Fruit fly (Drosophila melanogaster): ENCODE measurements around the gene milt.

Gene milt

DNA sequence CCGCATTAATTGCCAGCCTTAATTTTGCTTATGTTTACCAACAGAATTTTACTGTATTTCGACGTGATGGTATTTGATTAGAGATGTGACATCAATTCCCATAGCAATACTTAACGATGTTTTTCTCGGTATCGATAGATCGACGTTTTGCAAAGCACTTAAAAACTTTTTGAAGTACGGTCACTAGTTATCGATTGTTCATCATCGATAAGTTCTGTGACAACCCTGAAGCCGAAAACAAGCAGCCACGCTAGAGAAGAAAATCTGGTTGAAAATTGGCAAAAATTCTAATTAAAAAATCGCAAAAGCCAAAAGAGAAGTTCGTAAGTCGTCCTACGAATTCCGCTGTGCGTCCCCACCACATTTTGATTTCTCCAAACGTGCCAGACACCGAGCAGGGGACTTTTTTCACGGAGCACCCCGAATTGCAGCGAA, 5.1 kb upstream of the milt start, which contains the start of the genes Rab30 and Caper (continued):
- TF ChIP-seq Usf (GFP tag; optimal IDR thresholded peaks at IDR 0.05) (no peak), CG1832 (GFP tag; optimal IDR thresholded peaks at IDR 0.05) (no peak), pan (optimal IDR thresholded peaks at IDR 0.05) (no peak), pan (GFP tag; optimal IDR thresholded peaks at IDR 0.05 in 1 of 2, IDR thresholded peaks at IDR 0.05 in 1 of 2) (peak in 1 of 2 experiments; percentile 56), CG3995 (GFP tag; optimal IDR thresholded peaks at IDR 0.05) (peak; percentile 84), lbe (GFP tag; optimal IDR thresholded peaks at IDR 0.05) (peak; percentile 62), schlank (tag; optimal IDR thresholded peaks at IDR 0.05) (peak; percentile 51), Mrtf (GFP tag; IDR thresholded peaks at IDR 0.05) (no peak), CG32772 (GFP tag; IDR thresholded peaks at IDR 0.05) (no peak), gt (GFP tag; IDR thresholded peaks at IDR 0.05) (no peak), croc (GFP tag; conservative IDR thresholded peaks at IDR 0.05) (no peak), pho (GFP tag; optimal IDR thresholded peaks at IDR 0.05) (peak; percentile 74), pfk (GFP tag; optimal IDR thresholded peaks at IDR 0.05) (no peak), caup (GFP tag; optimal IDR thresholded peaks at IDR 0.05; ENCODE audit: severe bottlenecking) (peak; percentile 52), CG12942 (GFP tag; optimal IDR thresholded peaks at IDR 0.05) (peak; percentile 43), fru (optimal IDR thresholded peaks at IDR 0.05) (no peak), Dek (tag; optimal IDR thresholded peaks at IDR 0.05) (peak; percentile 3), dmrt99B (tag; optimal IDR thresholded peaks at IDR 0.05) (no peak), CG8478 (optimal IDR thresholded peaks at IDR 0.05) (no peak), CG18599 (GFP tag; optimal IDR thresholded peaks at IDR 0.05) (no peak), YL-1 (GFP tag; optimal IDR thresholded peaks at IDR 0.05) (peak; percentile 88), CG10267 (tag; optimal IDR thresholded peaks at IDR 0.05) (peak; percentile 71), Side (GFP tag; optimal IDR thresholded peaks at IDR 0.05) (peak; percentile 56), CG9727 (GFP tag; optimal IDR thresholded peaks at IDR 0.05) (peak; percentile 48), CG10366 (GFP tag; IDR thresholded peaks at IDR 0.05) (no peak), Atf6 (GFP tag; IDR thresholded peaks at IDR 0.05) (0 out of 2 replicates have a peak, but pooled peaks have one; percentile 18), jing (GFP tag; optimal IDR thresholded peaks at IDR 0.05) (no peak), gcm2 (GFP tag; optimal IDR thresholded peaks at IDR 0.05) (no peak), eyg (GFP tag; optimal IDR thresholded peaks at IDR 0.05) (peak; percentile 16), NC2α (GFP tag; optimal IDR thresholded peaks at IDR 0.05) (peak; percentile 25), CG15269 (tag; optimal IDR thresholded peaks at IDR 0.05) (no peak), cato (GFP tag; optimal IDR thresholded peaks at IDR 0.05; ENCODE audit: borderline replicate concordance) (no peak), tio (GFP tag; optimal IDR thresholded peaks at IDR 0.05) (no peak), gsb-n (tag; optimal IDR thresholded peaks at IDR 0.05) (no peak), E2f2 (GFP tag; IDR thresholded peaks at IDR 0.05) (peak; percentile 55), Ada2b (GFP tag; IDR thresholded peaks at IDR 0.05) (peak; percentile 40; the same call in 1 of the 2 replicates), klu (GFP tag; IDR thresholded peaks at IDR 0.05) (0 out of 2 replicates have a peak, but pooled peaks have one; percentile 28)

DNA sequence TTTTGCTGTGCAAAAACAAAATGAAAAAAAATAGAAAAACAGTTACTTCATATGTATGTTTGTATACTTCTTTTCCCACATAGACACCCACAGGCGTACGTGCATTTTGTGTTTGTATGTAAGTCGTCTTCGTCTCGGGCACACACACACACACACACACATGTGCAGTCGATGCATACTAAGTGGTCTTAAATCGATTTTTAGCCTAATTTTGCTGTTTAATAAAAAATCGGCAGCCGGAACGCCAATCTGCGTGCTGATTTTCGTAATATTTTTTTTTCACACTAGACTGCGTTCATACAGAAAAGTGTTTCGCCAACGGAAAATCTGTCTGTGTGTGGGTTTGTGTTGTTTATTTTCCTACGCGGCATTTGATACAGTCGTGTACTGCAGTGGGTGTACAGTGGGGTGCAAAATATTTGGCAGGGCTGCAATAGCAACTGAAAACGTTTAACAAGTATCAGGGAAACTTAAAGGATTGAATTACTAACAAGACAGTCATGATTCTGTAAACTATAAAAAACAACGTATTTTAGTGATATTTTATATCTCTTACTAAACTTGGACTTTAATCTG, 4.4 kb upstream of the milt start:
- no peak for TF ChIP-seq Doc3 (GFP tag; IDR thresholded peaks at IDR 0.05; ENCODE audit: partially characterized antibody)
- TF ChIP-seq Med (GFP tag) = peak; percentile 94
- no peak for TF ChIP-seq CG8281 (tag; optimal IDR thresholded peaks at IDR 0.05)
- TF ChIP-seq MESR4 (GFP tag; optimal IDR thresholded peaks at IDR 0.05) = no peak
- no peak for TF ChIP-seq CG9215 (GFP tag; IDR thresholded peaks at IDR 0.05)
- peak; percentile 55 for TF ChIP-seq gro (GFP tag; optimal IDR thresholded peaks at IDR 0.05)
- peak; percentile 36 for TF ChIP-seq Dip3 (GFP tag; optimal IDR thresholded peaks at IDR 0.05)
- TF ChIP-seq H2.0 (GFP tag; IDR thresholded peaks at IDR 0.05) = peak; percentile 25; the same call in 1 of the 2 replicates
- no peak for TF ChIP-seq CG3065 (GFP tag; optimal IDR thresholded peaks at IDR 0.05)
- no peak for TF ChIP-seq ttk (GFP tag; IDR thresholded peaks at IDR 0.05)
- TF ChIP-seq Gsc (GFP tag; IDR thresholded peaks at IDR 0.05) = no peak
- peak; percentile 61; the same call in 1 of the 3 replicates for TF ChIP-seq CG34422 (GFP tag; IDR thresholded peaks at IDR 0.05)
- TF ChIP-seq CG12769 (tag; optimal IDR thresholded peaks at IDR 0.05) = peak; percentile 46
- TF ChIP-seq CG4617 (GFP tag; optimal IDR thresholded peaks at IDR 0.05; ENCODE audit: borderline replicate concordance) = no peak
- peak; percentile 50 for TF ChIP-seq HmgZ (tag; optimal IDR thresholded peaks at IDR 0.05)
- no peak for TF ChIP-seq cad (GFP tag; optimal IDR thresholded peaks at IDR 0.05)
